Worm (Caenorhabditis elegans): Measurements from ENCODE around the gene T14G12.11.

The T14G12.11 gene

DNA sequence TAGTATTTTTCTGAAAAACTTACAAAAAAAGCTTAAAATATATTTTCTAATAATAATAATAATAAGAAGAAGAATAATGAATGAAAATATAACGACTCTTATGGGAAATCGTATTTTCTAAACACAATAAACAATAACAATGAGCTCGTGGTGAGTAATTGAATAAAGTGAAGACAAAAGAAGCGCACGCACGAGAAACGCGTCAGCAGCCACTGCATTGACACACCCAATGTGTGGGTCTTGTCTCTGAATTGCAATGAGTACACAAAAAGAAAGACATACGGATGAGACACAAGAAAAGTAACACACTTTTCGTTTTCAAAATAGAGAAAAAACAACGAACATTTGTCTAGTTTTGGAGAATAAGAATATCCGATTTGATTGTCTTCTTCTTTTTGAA, 41.0 kb upstream of the T14G12.11 start, which contains the start of gene F35A5.8 (continued):
- TF ChIP-seq fkh-10 (GFP tag; optimal IDR thresholded peaks at IDR 0.05) (no peak), lir-3 (tag; optimal IDR thresholded peaks at IDR 0.05; ENCODE audit: poor library complexity) (no peak), pqm-1 (tag; optimal IDR thresholded peaks at IDR 0.05) (no peak), mef-2 (tag; optimal IDR thresholded peaks at IDR 0.05) (no peak), aha-1 (tag; optimal IDR thresholded peaks at IDR 0.05) (peak; percentile 22), isw-1 (GFP tag; IDR thresholded peaks at IDR 0.05) (peak; percentile 75), pag-3 (tag; optimal IDR thresholded peaks at IDR 0.05; ENCODE audit: borderline replicate concordance, insufficient read depth) (peak; percentile 20), nhr-20 (tag; optimal IDR thresholded peaks at IDR 0.05) (peak; percentile 80), ceh-90 (tag; optimal IDR thresholded peaks at IDR 0.05) (no peak), fkh-4 (tag; optimal IDR thresholded peaks at IDR 0.05; ENCODE audit: borderline replicate concordance) (peak; percentile 15), nhr-90 (tag; optimal IDR thresholded peaks at IDR 0.05; ENCODE audit: poor library complexity) (peak; percentile 80), lin-15B (tag; optimal IDR thresholded peaks at IDR 0.05) (peak; percentile 40), skn-1 (tag; optimal IDR thresholded peaks at IDR 0.05) (peak; percentile 28), ama-1 (optimal IDR thresholded peaks at IDR 0.05) (no peak), Y116A8C.19 (tag; optimal IDR thresholded peaks at IDR 0.05; ENCODE audit: borderline replicate concordance) (no peak), elt-3 (tag; optimal IDR thresholded peaks at IDR 0.05) (peak in 2 of 6 experiments; percentile 30 to 50), nhr-47 (tag; optimal IDR thresholded peaks at IDR 0.05) (peak; percentile 84), nhr-11 (tag; optimal IDR thresholded peaks at IDR 0.05) (peak; percentile 31), hlh-4 (tag; optimal IDR thresholded peaks at IDR 0.05) (no peak), mep-1 (tag; optimal IDR thresholded peaks at IDR 0.05) (peak; percentile 90), nhr-84 (tag; optimal IDR thresholded peaks at IDR 0.05) (no peak), dsc-1 (tag; optimal IDR thresholded peaks at IDR 0.05) (peak; percentile 88), ztf-4 (tag; optimal IDR thresholded peaks at IDR 0.05) (peak; percentile 35), grh-1 (GFP tag; IDR thresholded peaks at IDR 0.05) (peak; percentile 46), nhr-12 (tag; optimal IDR thresholded peaks at IDR 0.05) (no peak), elt-2 (tag; optimal IDR thresholded peaks at IDR 0.05) (peak; percentile 58), ceh-82 (tag; optimal IDR thresholded peaks at IDR 0.05) (peak; percentile 66 to 83 (median 69)), egl-13 (tag; optimal IDR thresholded peaks at IDR 0.05) (peak; percentile 66), ceh-63 (GFP tag; optimal IDR thresholded peaks at IDR 0.05) (no peak), alr-1 (tag; optimal IDR thresholded peaks at IDR 0.05; ENCODE audit: borderline replicate concordance) (no peak), nhr-77 (tag; optimal IDR thresholded peaks at IDR 0.05) (no peak), lin-35 (GFP tag; optimal IDR thresholded peaks at IDR 0.05) (peak; percentile 59 to 80), lsy-2 (tag; optimal IDR thresholded peaks at IDR 0.05) (peak; percentile 83), ztf-11 (tag; optimal IDR thresholded peaks at IDR 0.05) (peak in 1 of 2 experiments; percentile 72), snpc-4 (tag; optimal IDR thresholded peaks at IDR 0.05) (peak; percentile 26), blmp-1 (tag; optimal IDR thresholded peaks at IDR 0.05) (peak; percentile 76), lin-14 (GFP tag; optimal IDR thresholded peaks at IDR 0.05) (peak; percentile 89), rnt-1 (tag; optimal IDR thresholded peaks at IDR 0.05) (peak; percentile 91), nhr-71 (tag; optimal IDR thresholded peaks at IDR 0.05) (peak; percentile 88), hlh-17 (GFP tag; optimal IDR thresholded peaks at IDR 0.05; ENCODE audit: borderline replicate concordance) (no peak), mab-9 (GFP tag; IDR thresholded peaks at IDR 0.05) (no peak), efl-1 (optimal IDR thresholded peaks at IDR 0.05) (peak; percentile 54 to 64), efl-1 (GFP tag; optimal IDR thresholded peaks at IDR 0.05 in 1 of 2) (peak; percentile 48 to 96), C34B4.2 (tag; optimal IDR thresholded peaks at IDR 0.05) (no peak), nhr-237 (tag; optimal IDR thresholded peaks at IDR 0.05) (no peak), ces-1 (GFP tag; optimal IDR thresholded peaks at IDR 0.05) (no peak), nhr-76 (tag; optimal IDR thresholded peaks at IDR 0.05) (no peak), efl-3 (GFP tag; optimal IDR thresholded peaks at IDR 0.05) (no peak), nhr-19 (GFP tag; conservative IDR thresholded peaks at IDR 0.05) (peak; percentile 85), unc-86 (tag; optimal IDR thresholded peaks at IDR 0.05) (peak; percentile 70), lin-39 (tag; optimal IDR thresholded peaks at IDR 0.05) (peak; percentile 79), fkh-8 (tag; optimal IDR thresholded peaks at IDR 0.05) (peak; percentile 17), sup-37 (GFP tag; optimal IDR thresholded peaks at IDR 0.05) (peak; percentile 30)

All from whole organism, L1 larva.